Worm (Caenorhabditis elegans) whole organism, L3 larva: ENCODE results near the gene tag-322.

Experiments used
- elt-1 ChIP-seq: fragments of 150-350 bp; optimal IDR thresholded peaks from 2 replicates; lab custom pipeline; 2014; ENCODE audit warnings: missing biosample characterization, missing genetic modification characterization
- fkh-10 ChIP-seq: sonication (generic microtip); optimal IDR thresholded peaks from 2 replicates; lab custom pipeline; 2017; ENCODE audit warnings: missing biosample characterization, missing genetic modification reagents, missing genetic modification characterization
- fkh-2 ChIP-seq: fragments of 150-350 bp; optimal IDR thresholded peaks from 2 replicates; lab custom pipeline; 2014; ENCODE audit warnings: missing biosample characterization, missing genetic modification reagents, missing genetic modification characterization
- fos-1 ChIP-seq: fragments of 150-350 bp; optimal IDR thresholded peaks from 2 replicates; lab custom pipeline; 2014; ENCODE audit warnings: missing biosample characterization, missing genetic modification characterization
- lin-39 ChIP-seq: fragments of 150-350 bp; optimal IDR thresholded peaks from 2 replicates; lab custom pipeline; 2018; ENCODE audit warnings: missing biosample characterization, missing genetic modification reagents, missing genetic modification characterization
- mdl-1 ChIP-seq: fragments of 150-350 bp; optimal IDR thresholded peaks from 2 replicates; lab custom pipeline; 2014; ENCODE audit warnings: missing biosample characterization, missing genetic modification characterization
- nhr-23 ChIP-seq: fragments of 150-350 bp; optimal IDR thresholded peaks from 2 replicates; lab custom pipeline; 2014; ENCODE audit warnings: missing biosample characterization, missing genetic modification reagents, missing genetic modification characterization
- nhr-76 ChIP-seq: fragments of 150-350 bp; sonication (generic microtip); optimal IDR thresholded peaks from 5 replicates; lab custom pipeline; 2014; ENCODE audit warnings: missing biosample characterization, missing genetic modification characterization
- pqm-1 ChIP-seq: fragments of 150-350 bp; optimal IDR thresholded peaks from 2 replicates; lab custom pipeline; 2017; ENCODE audit warnings: missing biosample characterization, missing genetic modification characterization, inconsistent platforms
- skn-1 ChIP-seq: fragments of 150-350 bp; optimal IDR thresholded peaks from 2 replicates; lab custom pipeline; 2014; ENCODE audit warnings: missing biosample characterization, missing genetic modification characterization
- snpc-4 ChIP-seq: fragments of 150-350 bp; optimal IDR thresholded peaks from 2 replicates; lab custom pipeline; 2014; ENCODE audit warnings: missing biosample characterization, missing genetic modification characterization
- ztf-11 ChIP-seq: fragments of 150-350 bp; optimal IDR thresholded peaks from 2 replicates; lab custom pipeline; 2014; ENCODE audit warnings: missing biosample characterization, missing genetic modification characterization
- ztf-4 ChIP-seq: fragments of 150-350 bp; optimal IDR thresholded peaks from 2 replicates; lab custom pipeline; 2014; ENCODE audit warnings: missing biosample characterization, missing genetic modification characterization

- TF ChIP-seq fos-1 (tag; lab: Kevin White, UChicago) (no peak), lin-39 (tag; lab: Kevin White, UChicago) (no peak), ztf-4 (tag; lab: Kevin White, UChicago) (no peak), fkh-10 (GFP tag; lab: Kevin White, UChicago) (no peak), ztf-11 (tag; lab: Kevin White, UChicago) (no peak), pqm-1 (peak; percentile 73), nhr-76 (no peak), nhr-23 (tag; lab: Kevin White, UChicago) (no peak), fkh-2 (tag; lab: Kevin White, UChicago) (no peak), mdl-1 (no peak), snpc-4 (no peak), skn-1 (no peak), elt-1 (tag; lab: Kevin White, UChicago) (no peak)
These were observed 6.6 kb upstream of the tag-322 start, which contains the start of gene C33H5.13 for ce11 chrIV:7791821-7792446.
